Fruit fly (Drosophila melanogaster) whole organism, pupa: ENCODE measurements around the gene Mcm6.

Experiments
- CG10348 ChIP-seq: fragments of 200-800 bp; sonication (Bioruptor generic); IDR thresholded peaks from 2 replicates; pipeline ENCODE4 v1.3.6; 2022; ENCODE audit warnings: missing biosample characterization, missing genetic modification characterization
- CG12605 ChIP-seq: fragments of 200-800 bp; sonication (Bioruptor generic); IDR thresholded peaks from 2 replicates; pipeline ENCODE4 v1.3.6; 2022; ENCODE audit warnings: missing biosample characterization, missing genetic modification characterization
- CG13204 ChIP-seq: fragments of 200-800 bp; sonication (Bioruptor generic); optimal IDR thresholded peaks from 2 replicates; lab custom pipeline; 2018; ENCODE audit warnings: missing biosample characterization, mild to moderate bottlenecking, missing genetic modification characterization, moderate library complexity
- CG14655 ChIP-seq: fragments of 200-800 bp; sonication (Bioruptor generic); optimal IDR thresholded peaks from 3 replicates; lab custom pipeline; 2017; ENCODE audit warnings: mild to moderate bottlenecking, missing biosample characterization, missing genetic modification reagents, missing genetic modification characterization
- CG15710 ChIP-seq: fragments of 200-800 bp; sonication (Bioruptor generic); optimal IDR thresholded peaks from 2 replicates; lab custom pipeline; 2018; ENCODE audit warnings: missing biosample characterization, mild to moderate bottlenecking, missing genetic modification characterization, moderate library complexity
- CG17806 ChIP-seq: fragments of 200-800 bp; sonication (Bioruptor generic); optimal IDR thresholded peaks from 2 replicates; lab custom pipeline; 2018; ENCODE audit warnings: missing biosample characterization, mild to moderate bottlenecking, missing genetic modification characterization, moderate library complexity
- CG32121 ChIP-seq: fragments of 200-800 bp; sonication (Bioruptor generic); IDR thresholded peaks from 2 replicates; pipeline ENCODE4 v1.3.6; 2022; ENCODE audit warnings: missing biosample characterization, missing genetic modification characterization
- CG34367 ChIP-seq: fragments of 200-800 bp; sonication (Bioruptor generic); optimal IDR thresholded peaks from 2 replicates; lab custom pipeline; 2018; ENCODE audit warnings: missing biosample characterization, mild to moderate bottlenecking, missing genetic modification characterization
- CG4496 ChIP-seq: fragments of 200-800 bp; sonication (Bioruptor generic); IDR thresholded peaks from 3 replicates; pipeline ENCODE4 v1.3.6; 2022; ENCODE audit warnings: missing biosample characterization, missing genetic modification characterization
- CG8159 ChIP-seq: fragments of 200-800 bp; sonication (Bioruptor generic); optimal IDR thresholded peaks from 3 replicates; lab custom pipeline; 2018; ENCODE audit warnings: missing biosample characterization, mild to moderate bottlenecking, missing genetic modification characterization, moderate library complexity
- CG8301 ChIP-seq: fragments of 200-800 bp; sonication (Bioruptor generic); optimal IDR thresholded peaks from 2 replicates; lab custom pipeline; 2018; ENCODE audit warnings: missing biosample characterization, mild to moderate bottlenecking, missing genetic modification characterization
- CG9948 ChIP-seq: fragments of 200-800 bp; sonication (Bioruptor generic); optimal IDR thresholded peaks from 2 replicates; lab custom pipeline; 2018; ENCODE audit warnings: missing biosample characterization, mild to moderate bottlenecking, missing genetic modification characterization, moderate library complexity
- D1 ChIP-seq: fragments of 200-800 bp; sonication (Bioruptor generic); optimal IDR thresholded peaks from 2 replicates; lab custom pipeline; 2018; ENCODE audit warnings: missing biosample characterization, mild to moderate bottlenecking, missing genetic modification characterization, moderate library complexity
- EcR ChIP-seq: fragments of 200-800 bp; sonication (Bioruptor generic); optimal IDR thresholded peaks from 3 replicates; lab custom pipeline; 2019; ENCODE audit warnings: missing biosample characterization, missing genetic modification characterization, mild to moderate bottlenecking, moderate library complexity, missing genetic modification reagents
- Ets98B ChIP-seq: fragments of 200-800 bp; sonication (Bioruptor generic); IDR thresholded peaks from 2 replicates; pipeline ENCODE4 v1.3.6; 2022; ENCODE audit warnings: missing biosample characterization, missing genetic modification characterization
- Pif1A ChIP-seq: fragments of 200-800 bp; sonication (Bioruptor generic); optimal IDR thresholded peaks from 3 replicates; lab custom pipeline; 2016; ENCODE audit warnings: missing biosample characterization, missing genetic modification characterization
- Pif1B ChIP-seq: fragments of 200-800 bp; sonication (Bioruptor generic); optimal IDR thresholded peaks from 3 replicates; lab custom pipeline; 2016; ENCODE audit warnings: missing biosample characterization, missing genetic modification characterization
- Snoo ChIP-seq: fragments of 200-800 bp; sonication (Bioruptor generic); optimal IDR thresholded peaks from 3 replicates; lab custom pipeline; 2017; ENCODE audit warnings: missing biosample characterization, mild to moderate bottlenecking, missing genetic modification characterization, inconsistent platforms
- fd96Ca ChIP-seq: fragments of 200-800 bp; sonication (Bioruptor generic); IDR thresholded peaks from 3 replicates; pipeline ENCODE4 v1.3.6; 2022; ENCODE audit warnings: missing biosample characterization, missing genetic modification characterization
- gl ChIP-seq: fragments of 200-800 bp; sonication (Bioruptor generic); optimal IDR thresholded peaks from 2 replicates; lab custom pipeline; 2018; ENCODE audit warnings: missing biosample characterization, mild to moderate bottlenecking, missing genetic modification characterization
- rn ChIP-seq: fragments of 200-800 bp; sonication (Bioruptor generic); IDR thresholded peaks from 2 replicates; pipeline ENCODE4 v1.3.6; 2022; ENCODE audit warnings: missing biosample characterization, missing genetic modification characterization

Gene Mcm6

DNA sequence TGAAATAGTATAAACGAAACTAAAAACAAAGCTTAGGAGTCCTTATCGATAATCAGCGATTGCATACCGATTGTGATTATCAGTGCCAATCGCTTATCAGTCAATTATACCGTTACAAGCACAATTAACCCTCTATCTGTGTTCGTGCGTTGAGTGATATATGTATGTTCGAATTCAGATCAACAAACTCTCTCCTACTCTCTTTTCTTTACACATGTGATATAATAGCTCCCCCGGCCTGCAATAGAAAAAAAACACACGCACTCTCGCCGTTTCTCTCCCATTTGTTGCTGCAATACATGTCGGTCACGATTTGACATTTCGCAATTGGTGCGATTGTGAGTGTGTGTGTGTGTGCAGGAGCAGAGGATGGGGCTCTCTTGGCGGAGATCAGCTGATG, 11.8 kb upstream of the Mcm6 start:
- TF ChIP-seq D1 = no peak
- peak; percentile 83 for TF ChIP-seq EcR (GFP tag; lab: Kevin White, UChicago)
- TF ChIP-seq CG34367 = no peak

DNA sequence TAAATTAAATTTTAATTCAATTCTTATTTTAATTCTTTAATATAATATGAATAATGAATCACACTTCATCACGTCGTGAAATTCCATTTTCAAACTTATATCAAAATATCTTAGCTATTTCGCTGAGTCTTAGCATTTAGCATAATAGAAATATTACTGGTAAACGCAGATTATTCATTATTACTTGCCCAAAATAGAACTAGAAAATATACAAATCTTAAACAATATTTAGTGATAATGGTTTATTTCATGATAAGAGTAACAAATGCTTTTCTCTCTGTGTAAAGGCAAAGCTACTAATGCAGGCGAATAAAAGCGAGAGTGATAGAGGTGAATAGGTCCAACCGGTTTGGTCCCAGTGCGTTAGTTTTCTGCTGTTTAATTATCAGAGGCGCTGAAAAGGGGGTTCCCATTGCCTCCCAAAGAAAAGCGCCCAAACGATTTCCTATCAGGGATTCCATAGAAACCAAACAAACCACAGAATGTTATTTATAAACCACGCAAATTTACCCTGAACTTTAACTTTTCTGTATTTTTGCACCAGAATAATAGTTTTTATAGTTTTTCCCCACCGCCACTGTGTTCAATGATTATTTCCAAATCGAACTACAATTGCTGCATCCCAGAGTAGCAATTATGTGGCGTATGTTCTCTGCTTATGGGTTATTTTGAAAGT, 11.2 kb upstream of the Mcm6 start:
- no peak for TF ChIP-seq EcR (GFP tag; lab: Kevin White, UChicago)
- peak; percentile 2 for TF ChIP-seq Pif1B
- peak; percentile 88 for TF ChIP-seq fd96Ca (GFP tag; lab: Robert Waterston, UW)
- TF ChIP-seq CG15710 (tag; lab: Kevin White, UChicago) = no peak
- peak; percentile 23 for TF ChIP-seq CG9948 (tag; lab: Kevin White, UChicago)
- peak; percentile 64 for TF ChIP-seq CG32121
- TF ChIP-seq CG8301 (tag; lab: Kevin White, UChicago) = peak; percentile 39
- TF ChIP-seq CG14655 = peak; percentile 79
- no peak; the same call in none of the 2 replicates for TF ChIP-seq CG12605
- peak; percentile 67 for TF ChIP-seq CG4496
- no peak for TF ChIP-seq CG8159 (tag; lab: Kevin White, UChicago)
- TF ChIP-seq Ets98B = peak; percentile 69

dm6 chrX:6663976-6664375, 10.2 kb upstream of the Mcm6 start:
- no peak for TF ChIP-seq CG8301 (tag; lab: Kevin White, UChicago)
- TF ChIP-seq Snoo (tag; lab: Kevin White, UChicago) = no peak
- TF ChIP-seq Pif1A = no peak
- no peak for TF ChIP-seq CG34367
- no peak for TF ChIP-seq EcR (GFP tag; lab: Kevin White, UChicago)
- no peak for TF ChIP-seq CG13204
- TF ChIP-seq D1 = no peak
- TF ChIP-seq CG8159 (tag; lab: Kevin White, UChicago) = no peak
- no peak for TF ChIP-seq CG4496
- no peak for TF ChIP-seq CG32121
- no peak for TF ChIP-seq CG12605
- TF ChIP-seq fd96Ca (GFP tag; lab: Robert Waterston, UW) = no peak
- no peak for TF ChIP-seq Ets98B
- no peak for TF ChIP-seq rn
- TF ChIP-seq, all 21 proteins: peak for 0

DNA sequence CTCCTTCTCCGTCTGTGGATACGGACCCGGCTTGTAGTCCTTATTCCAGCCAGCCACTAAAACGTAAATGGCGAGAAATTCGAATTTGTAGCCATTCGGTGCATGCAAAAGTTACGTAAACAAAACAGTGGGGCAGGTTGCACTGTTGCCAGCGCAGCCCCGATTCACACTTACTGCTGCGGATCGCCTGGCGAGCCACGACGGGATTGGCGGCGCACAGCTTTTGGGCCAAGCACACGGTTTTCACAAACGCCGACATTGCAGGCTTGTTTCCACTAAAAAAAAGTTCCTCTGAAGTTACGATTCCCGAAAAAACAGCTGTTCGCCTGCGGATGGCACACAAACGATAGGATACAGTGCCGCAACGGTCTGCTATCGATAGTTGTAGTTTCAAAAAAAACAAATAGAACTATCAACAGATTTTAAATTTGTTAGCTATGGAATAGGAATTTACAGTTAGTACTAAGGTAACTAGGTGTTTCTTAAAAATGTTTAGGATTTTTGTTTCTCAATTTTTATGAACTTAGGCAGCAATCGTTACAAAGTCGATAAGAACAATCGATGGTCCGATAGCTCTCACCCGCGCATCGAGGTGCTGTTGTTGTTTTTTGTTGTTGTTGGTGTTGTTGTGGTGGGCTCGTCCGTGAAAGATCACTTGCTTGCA, 3.8 kb downstream of the Mcm6 start, which contains the start of gene Fum1:
Fum1 (plus strand) TSS at position 599 of the 664 bp plus-strand sequence.
- TF ChIP-seq rn (no peak), CG12605 (no peak), CG10348 (no peak), D1 (no peak), CG34367 (no peak), Pif1B (no peak), CG8301 (tag; lab: Kevin White, UChicago) (no peak), Ets98B (no peak), CG32121 (no peak), CG13204 (no peak), CG8159 (tag; lab: Kevin White, UChicago) (no peak), Snoo (tag; lab: Kevin White, UChicago) (no peak), gl (tag; lab: Kevin White, UChicago) (no peak), CG14655 (no peak), fd96Ca (GFP tag; lab: Robert Waterston, UW) (no peak), Pif1A (no peak)
- TF ChIP-seq, all 21 proteins: peak for 0

DNA sequence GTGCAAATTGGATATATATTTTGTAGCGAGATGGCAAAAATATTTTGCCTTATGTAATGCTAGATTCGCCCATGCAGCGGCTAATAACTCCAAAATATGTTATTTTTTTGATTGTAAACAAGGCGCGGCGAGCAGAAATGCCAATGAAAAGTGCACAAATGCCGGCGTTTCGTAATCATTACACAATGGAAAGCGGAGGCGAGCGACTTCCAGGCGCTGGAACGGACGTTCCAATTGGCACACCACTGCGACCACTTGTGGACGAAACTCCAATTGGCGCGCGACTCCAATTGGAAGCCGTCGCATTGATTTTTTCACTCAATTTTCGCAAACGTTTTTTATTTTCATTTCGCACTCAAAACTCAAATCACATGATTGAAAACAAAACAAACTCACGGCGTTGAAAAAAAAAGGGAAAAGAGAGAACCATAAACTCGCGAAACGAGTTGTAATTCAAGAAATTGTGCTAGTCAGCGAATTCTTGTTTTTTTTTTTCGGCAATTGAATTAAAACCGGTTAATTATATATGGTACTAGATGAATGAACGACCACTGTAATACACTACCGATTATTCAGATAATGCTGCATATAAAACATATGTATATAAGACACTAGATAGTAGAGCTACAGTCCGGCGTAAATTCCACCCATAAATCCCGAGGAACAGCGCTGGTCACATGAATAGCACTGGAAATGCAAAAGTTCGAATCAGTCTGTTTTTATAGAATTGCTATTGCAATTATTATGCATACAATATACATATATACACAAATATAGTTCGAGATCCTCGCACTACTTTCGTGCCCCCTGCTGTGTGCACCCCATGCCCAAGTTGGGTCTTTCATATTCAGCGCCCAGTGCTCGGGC, 4.7 kb downstream of the Mcm6 start, which contains the start of gene ND-ASHI:
ND-ASHI (minus strand) TSS at position 484 of the 867 bp plus-strand sequence.
- TF ChIP-seq CG32121 (peak; percentile 97), gl (tag; lab: Kevin White, UChicago) (peak; percentile 92), rn (peak; percentile 92), EcR (GFP tag; lab: Kevin White, UChicago) (peak; percentile 61), Pif1B (peak; percentile 96), CG17806 (tag; lab: Kevin White, UChicago) (peak; percentile 95), Pif1A (peak; percentile 97), CG4496 (peak; percentile 99), CG10348 (peak; percentile 89), CG9948 (tag; lab: Kevin White, UChicago) (peak; percentile 95), CG14655 (peak; percentile 97), CG8159 (tag; lab: Kevin White, UChicago) (peak; percentile 96), CG15710 (tag; lab: Kevin White, UChicago) (peak; percentile 97), Ets98B (peak; percentile 98), CG12605 (peak; percentile 97), CG13204 (peak; percentile 93), Snoo (tag; lab: Kevin White, UChicago) (peak; percentile 96), fd96Ca (GFP tag; lab: Robert Waterston, UW) (peak; percentile 98), CG8301 (tag; lab: Kevin White, UChicago) (peak; percentile 97), CG34367 (peak; percentile 97), D1 (no peak)

dm6 chrX:6679502-6679810, 5.3 kb downstream of the Mcm6 start:
- no peak for TF ChIP-seq rn
- peak; percentile 43 for TF ChIP-seq EcR (GFP tag; lab: Kevin White, UChicago)
